Worm (Caenorhabditis elegans) whole organism, L3 larva: Measurements from ENCODE around the gene srt-43.

Experiments used
- R02D3.7 ChIP-seq: fragments of 150-350 bp; optimal IDR thresholded peaks from 2 replicates; lab custom pipeline; 2014; ENCODE audit warnings: missing biosample characterization, missing genetic modification characterization
- ZK546.5 ChIP-seq: sonication (generic microtip); optimal IDR thresholded peaks from 2 replicates; lab custom pipeline; 2017; ENCODE audit warnings: missing biosample characterization, missing genetic modification characterization
- aly-2 ChIP-seq: fragments of 150-350 bp; optimal IDR thresholded peaks from 2 replicates; lab custom pipeline; 2014; ENCODE audit warnings: missing biosample characterization, missing genetic modification characterization
- ceh-16 ChIP-seq: sonication (generic microtip); optimal IDR thresholded peaks from 2 replicates; lab custom pipeline; 2017; ENCODE audit warnings: missing biosample characterization, missing genetic modification characterization
- ceh-28 ChIP-seq: fragments of 150-350 bp; optimal IDR thresholded peaks from 2 replicates; lab custom pipeline; 2014; ENCODE audit warnings: missing biosample characterization, missing genetic modification reagents, missing genetic modification characterization
- ceh-82 ChIP-seq: fragments of 150-350 bp; optimal IDR thresholded peaks from 2 replicates; lab custom pipeline; 2014; ENCODE audit warnings: missing biosample characterization, missing genetic modification characterization
- ceh-9 ChIP-seq: sonication (generic microtip); optimal IDR thresholded peaks from 2 replicates; lab custom pipeline; 2018; ENCODE audit warnings: missing biosample characterization, missing genetic modification characterization
- daf-12 ChIP-seq: fragments of 150-350 bp; optimal IDR thresholded peaks from 2 replicates; lab custom pipeline; 2014; ENCODE audit warnings: missing biosample characterization, missing genetic modification reagents, missing genetic modification characterization
- egl-27 ChIP-seq: sonication (generic microtip); optimal IDR thresholded peaks from 4 replicates; lab custom pipeline; 2017; ENCODE audit warnings: missing biosample characterization, missing genetic modification reagents, missing genetic modification characterization
- elt-1 ChIP-seq: fragments of 150-350 bp; optimal IDR thresholded peaks from 2 replicates; lab custom pipeline; 2014; ENCODE audit warnings: missing biosample characterization, missing genetic modification characterization
- elt-2 ChIP-seq: sonication (generic microtip); optimal IDR thresholded peaks from 2 replicates; lab custom pipeline; 2016; ENCODE audit warnings: missing genetic modification reagents, mild to moderate bottlenecking, missing genetic modification characterization, missing compliant biosample characterization
- elt-3 ChIP-seq, 3 experiments: fragments of 150-350 bp in 1 of 3; sonication (generic microtip) in 2 of 3; optimal IDR thresholded peaks; 2 replicates in 2 of 3; 4 replicates in 1 of 3; lab custom pipeline; 2014 to 2017; ENCODE audit warnings: missing biosample characterization in 3 of 3, missing genetic modification characterization in 3 of 3
- eor-1 ChIP-seq, 2 experiments: fragments of 150-350 bp; optimal IDR thresholded peaks; 2 replicates each; lab custom pipeline; 2014 to 2018; ENCODE audit warnings: missing biosample characterization in 2 of 2, missing genetic modification characterization in 2 of 2
- fkh-10 ChIP-seq: sonication (generic microtip); optimal IDR thresholded peaks from 2 replicates; lab custom pipeline; 2017; ENCODE audit warnings: missing biosample characterization, missing genetic modification reagents, missing genetic modification characterization
- jun-1 ChIP-seq: fragments of 150-350 bp; optimal IDR thresholded peaks from 2 replicates; lab custom pipeline; 2014; ENCODE audit warnings: missing biosample characterization, missing genetic modification reagents, missing genetic modification characterization
- lin-15B ChIP-seq: fragments of 150-350 bp; optimal IDR thresholded peaks from 2 replicates; lab custom pipeline; 2014; ENCODE audit warnings: missing biosample characterization, missing genetic modification characterization
- lin-39 ChIP-seq: fragments of 150-350 bp; optimal IDR thresholded peaks from 2 replicates; lab custom pipeline; 2018; ENCODE audit warnings: missing biosample characterization, missing genetic modification reagents, missing genetic modification characterization
- lsy-12 ChIP-seq: sonication (generic microtip); optimal IDR thresholded peaks from 2 replicates; lab custom pipeline; 2016; ENCODE audit warnings: mild to moderate bottlenecking, missing genetic modification characterization, missing compliant biosample characterization
- mdl-1 ChIP-seq: fragments of 150-350 bp; optimal IDR thresholded peaks from 2 replicates; lab custom pipeline; 2014; ENCODE audit warnings: missing biosample characterization, missing genetic modification characterization
- mml-1 ChIP-seq: fragments of 150-350 bp; sonication (generic microtip); optimal IDR thresholded peaks from 3 replicates; lab custom pipeline; 2014; ENCODE audit warnings: missing biosample characterization, missing genetic modification characterization
- nhr-11 ChIP-seq: fragments of 150-350 bp; optimal IDR thresholded peaks from 2 replicates; lab custom pipeline; 2014; ENCODE audit warnings: missing biosample characterization, missing genetic modification characterization
- nhr-23 ChIP-seq: fragments of 150-350 bp; optimal IDR thresholded peaks from 2 replicates; lab custom pipeline; 2014; ENCODE audit warnings: missing biosample characterization, missing genetic modification reagents, missing genetic modification characterization
- nhr-237 ChIP-seq: fragments of 150-350 bp; optimal IDR thresholded peaks from 2 replicates; lab custom pipeline; 2014; ENCODE audit warnings: missing biosample characterization, missing genetic modification characterization
- nhr-25 ChIP-seq: sonication (generic microtip); optimal IDR thresholded peaks from 2 replicates; lab custom pipeline; 2017; ENCODE audit warnings: missing biosample characterization, missing genetic modification characterization
- nhr-28 ChIP-seq: fragments of 150-350 bp; optimal IDR thresholded peaks from 2 replicates; lab custom pipeline; 2014; ENCODE audit warnings: missing biosample characterization, missing genetic modification characterization
- nhr-43 ChIP-seq: sonication (generic microtip); optimal IDR thresholded peaks from 2 replicates; lab custom pipeline; 2016; ENCODE audit warnings: mild to moderate bottlenecking, missing genetic modification characterization, missing compliant biosample characterization; ENCODE audit not compliant: poor library complexity, severe bottlenecking
- nhr-67 ChIP-seq: fragments of 150-350 bp; optimal IDR thresholded peaks from 2 replicates; lab custom pipeline; 2014; ENCODE audit warnings: missing biosample characterization, missing genetic modification characterization
- nhr-77 ChIP-seq: fragments of 150-350 bp; optimal IDR thresholded peaks from 2 replicates; lab custom pipeline; 2014; ENCODE audit warnings: missing biosample characterization, missing genetic modification characterization
- pha-4 ChIP-seq: fragments of 150-350 bp; optimal IDR thresholded peaks from 2 replicates; lab custom pipeline; 2014; ENCODE audit warnings: missing biosample characterization, missing genetic modification reagents, missing genetic modification characterization
- pqm-1 ChIP-seq: fragments of 150-350 bp; optimal IDR thresholded peaks from 2 replicates; lab custom pipeline; 2017; ENCODE audit warnings: missing biosample characterization, missing genetic modification characterization, inconsistent platforms
- skn-1 ChIP-seq: fragments of 150-350 bp; optimal IDR thresholded peaks from 2 replicates; lab custom pipeline; 2014; ENCODE audit warnings: missing biosample characterization, missing genetic modification characterization
- snpc-4 ChIP-seq: fragments of 150-350 bp; optimal IDR thresholded peaks from 2 replicates; lab custom pipeline; 2014; ENCODE audit warnings: missing biosample characterization, missing genetic modification characterization
- ztf-11 ChIP-seq: fragments of 150-350 bp; optimal IDR thresholded peaks from 2 replicates; lab custom pipeline; 2014; ENCODE audit warnings: missing biosample characterization, missing genetic modification characterization
- ztf-4 ChIP-seq: fragments of 150-350 bp; optimal IDR thresholded peaks from 2 replicates; lab custom pipeline; 2014; ENCODE audit warnings: missing biosample characterization, missing genetic modification characterization

The srt-43 gene

DNA sequence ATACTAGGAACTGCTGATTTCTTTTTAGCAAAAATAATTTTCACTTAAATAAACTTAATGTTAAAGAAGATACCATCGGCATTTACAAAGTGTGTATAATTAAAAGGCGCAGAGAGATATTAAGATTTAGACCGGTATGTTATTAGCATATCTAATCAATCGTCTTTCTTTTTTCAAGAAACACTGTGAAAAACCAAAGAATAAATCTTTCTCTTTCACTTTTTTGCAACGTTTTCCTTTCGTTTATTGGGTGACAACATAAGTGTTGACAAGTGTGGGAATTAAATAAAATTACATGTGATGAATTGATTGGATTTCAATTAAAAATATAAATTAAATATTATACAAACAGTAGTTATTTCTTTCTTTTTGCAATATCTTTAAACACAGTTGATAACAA is 16.6 kb upstream of the srt-43 start, which contains the start of gene C15C8.8:
TSS of gene C15C8.8 (minus strand) at position 101 of the 400 bp plus-strand sequence.
- TF ChIP-seq fkh-10 (GFP tag; lab: Kevin White, UChicago): no peak
- no peak for TF ChIP-seq pqm-1 (tag; lab: Kevin White, UChicago)
- TF ChIP-seq lin-15B (tag; lab: Kevin White, UChicago): no peak
- TF ChIP-seq nhr-25: no peak
- TF ChIP-seq lsy-12 (tag; lab: Kevin White, UChicago): no peak
- TF ChIP-seq nhr-67 (tag; lab: Kevin White, UChicago): no peak
- no peak for TF ChIP-seq elt-2 (tag; lab: Kevin White, UChicago)
- no peak for TF ChIP-seq ceh-16 (tag; lab: Kevin White, UChicago)
- TF ChIP-seq elt-1 (tag; lab: Kevin White, UChicago): no peak
- no peak for TF ChIP-seq ZK546.5
- TF ChIP-seq snpc-4 (tag; lab: Kevin White, UChicago): no peak
- TF ChIP-seq elt-3 (tag; optimal IDR thresholded peaks at IDR 0.05; lab: Kevin White, UChicago): no peak
- TF ChIP-seq mml-1: no peak
- TF ChIP-seq ceh-82 (tag; lab: Kevin White, UChicago): no peak
- no peak for TF ChIP-seq R02D3.7 (tag; lab: Kevin White, UChicago)
- no peak for TF ChIP-seq nhr-77 (tag; lab: Kevin White, UChicago)
- no peak for TF ChIP-seq pha-4 (tag; lab: Kevin White, UChicago)
- TF ChIP-seq jun-1 (tag; lab: Kevin White, UChicago): no peak
- TF ChIP-seq, all 47 proteins: peak for 0

DNA sequence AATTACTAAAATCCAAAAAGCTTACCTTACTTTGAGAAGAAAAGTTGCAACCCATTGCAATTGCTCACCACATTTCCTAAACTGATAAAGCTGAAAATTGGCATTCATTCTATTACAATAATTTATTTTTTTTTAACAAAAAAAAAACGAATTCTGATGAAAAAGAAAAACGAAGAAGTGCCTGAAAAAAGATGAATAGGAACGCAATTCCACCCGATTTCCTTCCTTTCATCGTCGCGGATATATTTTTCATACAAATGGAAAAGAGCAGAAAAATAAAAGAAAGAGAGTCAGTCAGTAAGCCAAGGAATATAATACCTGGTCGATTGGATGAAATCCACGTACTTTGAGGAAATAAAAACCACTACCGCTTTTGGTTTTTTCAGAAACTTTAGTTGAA is 14.2 kb upstream of the srt-43 start, which contains the start of gene gpa-13:
TSS of gene gpa-13 (minus strand) at position 101 of the 400 bp plus-strand sequence.
- TF ChIP-seq egl-27 (tag; lab: Kevin White, UChicago): no peak

DNA sequence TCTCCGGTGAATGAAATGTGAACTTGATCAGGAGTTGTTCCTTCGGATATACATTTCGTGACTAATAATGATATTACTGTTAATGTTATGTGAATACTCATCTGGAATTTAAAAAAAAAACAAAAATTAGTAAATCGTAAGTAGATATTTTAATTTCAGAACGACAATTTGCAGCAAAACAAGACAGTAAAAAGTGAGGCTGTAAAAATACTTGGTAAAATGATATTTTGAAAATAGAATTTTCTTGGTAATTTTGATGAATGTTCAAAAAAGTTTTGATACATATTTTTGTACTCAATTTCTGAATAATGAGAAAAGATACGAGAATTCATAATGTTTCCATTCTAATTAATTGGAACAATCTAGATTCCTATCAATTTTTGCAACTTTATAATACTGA is 9.4 kb upstream of the srt-43 start, which contains the start of gene papl-1:
TSS of gene papl-1 (minus strand) at position 101 of the 400 bp plus-strand sequence.
- TF ChIP-seq nhr-23 (tag; lab: Kevin White, UChicago): no peak
- TF ChIP-seq nhr-11 (tag; lab: Kevin White, UChicago): no peak
- no peak for TF ChIP-seq egl-27 (tag; lab: Kevin White, UChicago)
- no peak for TF ChIP-seq aly-2 (tag; lab: Kevin White, UChicago)
- no peak for TF ChIP-seq ceh-82 (tag; lab: Kevin White, UChicago)
- no peak for TF ChIP-seq ztf-4 (tag; lab: Kevin White, UChicago)
- no peak for TF ChIP-seq mml-1
- no peak for TF ChIP-seq ceh-28 (tag; lab: Kevin White, UChicago)
- no peak for TF ChIP-seq ZK546.5
- no peak for TF ChIP-seq nhr-43 (tag; lab: Kevin White, UChicago)
- no peak for TF ChIP-seq nhr-28 (tag; lab: Kevin White, UChicago)
- no peak for TF ChIP-seq elt-2 (tag; lab: Kevin White, UChicago)
- no peak for TF ChIP-seq nhr-237 (tag; lab: Kevin White, UChicago)
- no peak for TF ChIP-seq ceh-9 (tag; lab: Kevin White, UChicago)
- no peak for TF ChIP-seq nhr-67 (tag; lab: Kevin White, UChicago)

DNA sequence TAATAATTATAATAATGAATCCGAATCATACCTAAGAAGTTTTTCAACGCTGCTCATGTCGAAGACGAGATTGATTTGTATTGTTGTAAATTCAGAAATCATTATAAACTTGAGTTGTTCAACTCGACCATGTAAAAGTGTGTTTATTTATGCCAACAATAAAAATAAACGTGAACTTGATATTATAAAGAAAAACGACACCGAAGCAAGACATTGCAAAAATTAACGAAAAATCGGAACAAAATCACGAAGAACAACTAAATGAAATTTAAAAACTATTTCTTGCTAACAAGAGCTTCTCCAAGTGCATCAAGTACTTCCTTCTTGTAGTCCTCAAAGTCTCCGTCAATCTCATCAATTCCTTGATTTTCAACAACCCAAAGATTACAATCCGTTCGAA is 8.1 kb upstream of the srt-43 start, which contains the start of gene F18E2.15:
TSS of gene F18E2.15 (minus strand) at position 101 of the 400 bp plus-strand sequence.
- TF ChIP-seq ztf-11 (no peak), nhr-23 (tag; lab: Kevin White, UChicago) (no peak), nhr-77 (tag; lab: Kevin White, UChicago) (no peak), nhr-237 (tag; lab: Kevin White, UChicago) (no peak), lin-39 (tag; lab: Kevin White, UChicago) (no peak), R02D3.7 (tag; lab: Kevin White, UChicago) (no peak), nhr-43 (tag; lab: Kevin White, UChicago) (no peak), lin-15B (tag; lab: Kevin White, UChicago) (no peak), skn-1 (tag; lab: Kevin White, UChicago) (no peak), mdl-1 (tag; lab: Kevin White, UChicago) (no peak), egl-27 (tag; lab: Kevin White, UChicago) (no peak), ZK546.5 (no peak), eor-1 (tag; optimal IDR thresholded peaks at IDR 0.05; lab: Kevin White, UChicago) (no peak), daf-12 (tag; lab: Kevin White, UChicago) (no peak)
